Worm (Caenorhabditis elegans): ENCODE data around the gene max-1.

DNA sequence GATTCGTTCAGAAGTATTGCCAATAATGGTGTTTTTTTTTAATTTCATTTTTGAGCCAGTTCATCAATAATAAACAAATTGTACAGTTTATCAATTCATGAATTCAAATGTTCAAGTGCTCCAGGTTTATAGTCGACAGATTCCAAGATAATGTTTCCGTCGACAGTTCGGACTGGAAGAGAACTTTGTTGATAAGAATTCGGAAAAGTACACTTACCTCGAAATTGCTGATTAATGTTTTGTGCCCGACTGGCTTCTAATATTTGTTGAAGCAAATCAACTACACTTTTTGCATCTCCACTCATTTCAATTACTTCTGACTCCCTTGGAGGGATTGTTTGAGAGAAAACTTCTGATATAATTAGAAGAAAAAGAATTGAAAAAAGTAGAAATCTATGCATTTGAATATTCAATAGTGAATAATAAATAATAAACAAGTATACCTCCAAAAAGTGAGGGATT, 70.8 kb downstream of the max-1 start, which contains the start of gene W07G4.8:
- TF ChIP-seq nhr-28 (tag; optimal IDR thresholded peaks at IDR 0.05) = no peak
- no peak for TF ChIP-seq blmp-1 (tag; optimal IDR thresholded peaks at IDR 0.05)

Measured in whole organism, mixed stage, embryonic.